Fruit fly (Drosophila melanogaster) whole organism, embryonic: ENCODE results near the gene CG14182.
A peak's percentile ranks its signal among the peaks of the same experiment; 100 is the strongest.

ENCODE experiments used
- ATbp ChIP-seq: fragments of 200-800 bp; sonication (Bioruptor generic); optimal IDR thresholded peaks from 2 replicates; lab custom pipeline; 2017; ENCODE audit warnings: missing biosample characterization, mild to moderate bottlenecking, missing genetic modification characterization, missing genetic modification reagents
- Awh ChIP-seq: fragments of 200-800 bp; sonication (Bioruptor generic); IDR thresholded peaks from 2 replicates; pipeline ENCODE4, ENCODE4 v1.3.6; 2022; ENCODE audit warnings: missing biosample characterization, missing genetic modification characterization
- CG10462 ChIP-seq: fragments of 200-800 bp; sonication (Bioruptor generic); optimal IDR thresholded peaks from 2 replicates; lab custom pipeline; 2016; ENCODE audit warnings: missing biosample characterization, missing genetic modification characterization
- CG11456 ChIP-seq: fragments of 200-800 bp; sonication (Bioruptor generic); IDR thresholded peaks from 3 replicates; pipeline ENCODE4 v1.3.6; 2022; ENCODE audit warnings: missing biosample characterization, missing genetic modification characterization
- CG12071 ChIP-seq: fragments of 200-800 bp; sonication (Bioruptor generic); optimal IDR thresholded peaks from 3 replicates; lab custom pipeline; 2018; ENCODE audit warnings: missing biosample characterization, mild to moderate bottlenecking, missing genetic modification characterization
- CG12219 ChIP-seq: fragments of 200-800 bp; sonication (Bioruptor generic); optimal IDR thresholded peaks from 3 replicates; lab custom pipeline; 2018; ENCODE audit warnings: missing biosample characterization, mild to moderate bottlenecking, missing genetic modification characterization
- CG12942 ChIP-seq: fragments of 200-800 bp; sonication (Bioruptor generic); optimal IDR thresholded peaks from 3 replicates; lab custom pipeline; 2016; ENCODE audit warnings: missing biosample characterization, missing genetic modification characterization
- CG14667 ChIP-seq: fragments of 200-800 bp; sonication (Bioruptor generic); IDR thresholded peaks from 2 replicates; pipeline ENCODE4 v1.3.6; 2022; ENCODE audit warnings: missing biosample characterization, missing genetic modification characterization
- CG16815 ChIP-seq: fragments of 200-800 bp; sonication (Bioruptor generic); optimal IDR thresholded peaks from 3 replicates; lab custom pipeline; 2017; ENCODE audit warnings: missing biosample characterization, mild to moderate bottlenecking, missing genetic modification characterization
- CG16863 ChIP-seq: fragments of 200-800 bp; sonication (Bioruptor generic); optimal IDR thresholded peaks from 3 replicates; lab custom pipeline; 2016; ENCODE audit warnings: missing biosample characterization, missing genetic modification characterization
- CG17361 ChIP-seq: fragments of 200-800 bp; sonication (Bioruptor generic); IDR thresholded peaks from 3 replicates; pipeline ENCODE4 v1.3.6; 2022; ENCODE audit warnings: missing biosample characterization, missing genetic modification characterization
- CG18476 ChIP-seq: fragments of 200-800 bp; sonication (Bioruptor generic); optimal IDR thresholded peaks from 2 replicates; lab custom pipeline; 2016; ENCODE audit warnings: missing biosample characterization, mild to moderate bottlenecking, missing genetic modification characterization
- CG18619 ChIP-seq: fragments of 200-800 bp; sonication (Bioruptor generic); optimal IDR thresholded peaks from 3 replicates; lab custom pipeline; 2017; ENCODE audit warnings: missing biosample characterization, mild to moderate bottlenecking, missing genetic modification characterization
- CG18764 ChIP-seq: fragments of 200-800 bp; sonication (Bioruptor generic); optimal IDR thresholded peaks from 3 replicates; lab custom pipeline; 2016; ENCODE audit warnings: missing biosample characterization, missing genetic modification characterization
- CG2116 ChIP-seq: fragments of 200-800 bp; sonication (Bioruptor generic); optimal IDR thresholded peaks from 3 replicates; lab custom pipeline; 2018; ENCODE audit warnings: missing biosample characterization, mild to moderate bottlenecking, missing genetic modification characterization
- CG31365 ChIP-seq: fragments of 200-800 bp; sonication (Bioruptor generic); optimal IDR thresholded peaks from 2 replicates; lab custom pipeline; 2018; ENCODE audit warnings: missing biosample characterization, mild to moderate bottlenecking, missing genetic modification characterization
- CG31441 ChIP-seq: fragments of 200-800 bp; sonication (Bioruptor generic); IDR thresholded peaks from 2 replicates; pipeline ENCODE4 v1.3.6; 2022; ENCODE audit warnings: missing biosample characterization, missing genetic modification characterization
- CG3407 ChIP-seq: fragments of 200-800 bp; sonication (Bioruptor generic); optimal IDR thresholded peaks from 2 replicates; lab custom pipeline; 2018; ENCODE audit warnings: missing biosample characterization, mild to moderate bottlenecking, missing genetic modification characterization
- CG4282 ChIP-seq: fragments of 200-800 bp; sonication (Bioruptor generic); optimal IDR thresholded peaks from 2 replicates; lab custom pipeline; 2016; ENCODE audit warnings: missing biosample characterization, missing genetic modification characterization
- CG43689 ChIP-seq: fragments of 200-800 bp; sonication (Bioruptor generic); IDR thresholded peaks from 2 replicates; pipeline ENCODE4 v1.3.6; 2022; ENCODE audit warnings: missing biosample characterization, missing genetic modification characterization
- CG5953 ChIP-seq: fragments of 200-800 bp; sonication (Bioruptor generic); IDR thresholded peaks from 2 replicates; pipeline ENCODE4 v1.3.6; 2022; ENCODE audit warnings: missing biosample characterization, missing genetic modification characterization
- CG6254 ChIP-seq: fragments of 200-800 bp; sonication (Bioruptor generic); optimal IDR thresholded peaks from 3 replicates; lab custom pipeline; 2017; ENCODE audit warnings: mild to moderate bottlenecking, missing biosample characterization, missing genetic modification reagents, missing genetic modification characterization
- CG7271 ChIP-seq: fragments of 200-800 bp; sonication (Bioruptor generic); optimal IDR thresholded peaks from 2 replicates; lab custom pipeline; 2018; ENCODE audit warnings: missing biosample characterization, mild to moderate bottlenecking, missing genetic modification characterization, moderate library complexity
- CG7839 ChIP-seq: fragments of 200-800 bp; sonication (Bioruptor generic); optimal IDR thresholded peaks from 3 replicates; lab custom pipeline; 2018; ENCODE audit warnings: missing biosample characterization, mild to moderate bottlenecking, missing genetic modification characterization, moderate library complexity
- CG8281 ChIP-seq: fragments of 200-800 bp; sonication (Bioruptor generic); optimal IDR thresholded peaks from 2 replicates; lab custom pipeline; 2018; ENCODE audit warnings: missing biosample characterization, mild to moderate bottlenecking, missing genetic modification characterization, moderate library complexity
- CG8924 ChIP-seq: fragments of 200-800 bp; optimal IDR thresholded peaks from 3 replicates; lab custom pipeline; 2019; ENCODE audit warnings: missing biosample characterization, mild to moderate bottlenecking, missing genetic modification characterization, moderate library complexity
- CG9797 ChIP-seq: fragments of 200-800 bp; sonication (Bioruptor generic); optimal IDR thresholded peaks from 3 replicates; lab custom pipeline; 2018; ENCODE audit warnings: missing biosample characterization, mild to moderate bottlenecking, missing genetic modification characterization
- CG9817 ChIP-seq: fragments of 200-800 bp; sonication (Bioruptor generic); optimal IDR thresholded peaks from 2 replicates; lab custom pipeline; 2018; ENCODE audit warnings: missing biosample characterization, mild to moderate bottlenecking, missing genetic modification characterization, moderate library complexity
- CG9932 ChIP-seq: fragments of 200-800 bp; sonication (Bioruptor generic); IDR thresholded peaks from 2 replicates; pipeline ENCODE4 v1.3.6; 2022; ENCODE audit warnings: missing biosample characterization, missing genetic modification characterization
- Doc3 ChIP-seq: fragments of 200-800 bp; sonication (Bioruptor generic); IDR thresholded peaks from 3 replicates; pipeline ENCODE4 v1.3.6; 2022; ENCODE audit warnings: missing biosample characterization, missing genetic modification characterization; ENCODE audit not compliant: partially characterized antibody
- H15 ChIP-seq: fragments of 200-800 bp; sonication (Bioruptor generic); IDR thresholded peaks from 3 replicates; pipeline ENCODE4 v1.3.6; 2022; ENCODE audit warnings: missing biosample characterization, missing genetic modification characterization
- Meics ChIP-seq: fragments of 200-800 bp; sonication (Bioruptor generic); optimal IDR thresholded peaks from 2 replicates; lab custom pipeline; 2017; ENCODE audit warnings: missing biosample characterization, mild to moderate bottlenecking, missing genetic modification characterization
- Nf-YB ChIP-seq: fragments of 200-800 bp; sonication (Bioruptor generic); optimal IDR thresholded peaks from 3 replicates; lab custom pipeline; 2019; ENCODE audit warnings: missing biosample characterization, mild to moderate bottlenecking, missing genetic modification characterization, moderate library complexity
- Spps ChIP-seq: fragments of 200-800 bp; sonication (Bioruptor generic); optimal IDR thresholded peaks from 2 replicates; lab custom pipeline; 2018; ENCODE audit warnings: missing biosample characterization, mild to moderate bottlenecking, missing genetic modification characterization
- az2 ChIP-seq: fragments of 200-800 bp; sonication (Bioruptor generic); optimal IDR thresholded peaks from 3 replicates; lab custom pipeline; 2016; ENCODE audit warnings: missing biosample characterization, missing genetic modification characterization
- bcd ChIP-seq: fragments of 200-800 bp; sonication (Bioruptor generic); optimal IDR thresholded peaks from 2 replicates; lab custom pipeline; 2017; ENCODE audit warnings: missing biosample characterization, mild to moderate bottlenecking, missing genetic modification characterization
- chm ChIP-seq: fragments of 200-800 bp; sonication (Bioruptor generic); IDR thresholded peaks from 2 replicates; pipeline ENCODE4 v1.3.6; 2022; ENCODE audit warnings: missing biosample characterization, missing genetic modification characterization
- disco-r ChIP-seq: fragments of 200-800 bp; sonication (Bioruptor generic); optimal IDR thresholded peaks from 2 replicates; lab custom pipeline; 2016; ENCODE audit warnings: missing biosample characterization, missing genetic modification characterization
- dpn ChIP-seq, 2 experiments: fragments of 200-800 bp; sonication (Bioruptor generic); optimal IDR thresholded peaks; 3 replicates each; lab custom pipeline; 2016; ENCODE audit warnings: missing biosample characterization in 2 of 2, missing genetic modification characterization in 2 of 2
- ems ChIP-seq: fragments of 200-800 bp; sonication (Bioruptor generic); optimal IDR thresholded peaks from 3 replicates; lab custom pipeline; 2016; ENCODE audit warnings: missing biosample characterization, missing genetic modification characterization
- exex ChIP-seq: fragments of 200-800 bp; sonication (Bioruptor generic); optimal IDR thresholded peaks from 4 replicates; lab custom pipeline; 2018; ENCODE audit warnings: missing biosample characterization, mild to moderate bottlenecking, missing genetic modification characterization, moderate library complexity
- hkb ChIP-seq, 2 experiments: fragments of 200-800 bp in 1 of 2; fragments of >200 bp in 1 of 2; sonication (Bioruptor generic) in 1 of 2; IDR thresholded peaks in 1 of 2; optimal IDR thresholded peaks in 1 of 2; 2 replicates each; pipeline versions ENCODE4 v1.3.6 to Lab custom; 2017 to 2022; ENCODE audit warnings: missing biosample characterization in 1 of 2, missing genetic modification characterization in 1 of 2
- jing ChIP-seq: fragments of 200-800 bp; sonication (Bioruptor generic); optimal IDR thresholded peaks from 2 replicates; lab custom pipeline; 2018; ENCODE audit warnings: missing biosample characterization, mild to moderate bottlenecking, missing genetic modification characterization
- kah ChIP-seq: fragments of 200-800 bp; sonication (Bioruptor generic); optimal IDR thresholded peaks from 2 replicates; lab custom pipeline; 2018; ENCODE audit warnings: missing biosample characterization, mild to moderate bottlenecking, missing genetic modification characterization
- maf-S ChIP-seq: fragments of 200-800 bp; sonication (Bioruptor generic); optimal IDR thresholded peaks from 2 replicates; lab custom pipeline; 2016; ENCODE audit warnings: missing biosample characterization, missing genetic modification characterization
- nerfin-1 ChIP-seq: fragments of 200-800 bp; sonication (Bioruptor generic); optimal IDR thresholded peaks from 3 replicates; lab custom pipeline; 2019; ENCODE audit warnings: missing biosample characterization, mild to moderate bottlenecking, missing genetic modification characterization, moderate library complexity
- nerfin-2 ChIP-seq: fragments of 200-800 bp; sonication (Bioruptor generic); IDR thresholded peaks from 2 replicates; pipeline ENCODE4 v1.3.6; 2022; ENCODE audit warnings: missing biosample characterization, missing genetic modification characterization; ENCODE audit not compliant: partially characterized antibody
- pho ChIP-seq: fragments of 200-800 bp; sonication (Bioruptor generic); optimal IDR thresholded peaks from 2 replicates; lab custom pipeline; 2016; ENCODE audit warnings: missing biosample characterization, missing genetic modification characterization
- slou ChIP-seq: fragments of 200-800 bp; sonication (Bioruptor generic); optimal IDR thresholded peaks from 3 replicates; lab custom pipeline; 2016; ENCODE audit warnings: missing biosample characterization, missing genetic modification characterization
- tup ChIP-seq: fragments of 200-800 bp; sonication (Bioruptor generic); optimal IDR thresholded peaks from 2 replicates; lab custom pipeline; 2016; ENCODE audit warnings: missing biosample characterization, mild to moderate bottlenecking, missing genetic modification characterization, moderate library complexity
- vnd ChIP-seq: fragments of 200-800 bp; sonication (Bioruptor generic); IDR thresholded peaks from 3 replicates; pipeline ENCODE4 v1.3.6; 2022; ENCODE audit warnings: missing biosample characterization, missing genetic modification characterization; ENCODE audit not compliant: partially characterized antibody

The CG14182 gene

dm6 chr3L:19932917-19933316, 46.7 kb downstream of the CG14182 start (continued):
- no peak for TF ChIP-seq CG17361 (GFP tag; lab: Robert Waterston, UW)
- peak; percentile 52 for TF ChIP-seq CG6254 (GFP tag; lab: Kevin White, UChicago)
- no peak for TF ChIP-seq H15 (GFP tag; lab: Robert Waterston, UW)
- no peak for TF ChIP-seq nerfin-2 (GFP tag; lab: Robert Waterston, UW)
- TF ChIP-seq ems: peak; percentile 24
- TF ChIP-seq CG9817 (tag; lab: Kevin White, UChicago): no peak
- peak; percentile 48; the same call in 1 of the 2 replicates for TF ChIP-seq Awh (GFP tag; lab: Robert Waterston, UW)
- TF ChIP-seq dpn (GFP tag; optimal IDR thresholded peaks at IDR 0.05; lab: Kevin White, UChicago): peak; percentile 21 to 41
- peak; percentile 14 for TF ChIP-seq CG7839 (tag; lab: Kevin White, UChicago)
- no peak for TF ChIP-seq CG10462 (GFP tag; lab: Kevin White, UChicago)
- peak; percentile 61; the same call in 1 of the 2 replicates for TF ChIP-seq chm
- no peak for TF ChIP-seq tup (GFP tag; lab: Kevin White, UChicago)
- no peak for TF ChIP-seq disco-r (GFP tag; lab: Kevin White, UChicago)
- no peak for TF ChIP-seq bcd
- no peak for TF ChIP-seq CG14667 (GFP tag; lab: Robert Waterston, UW)
- no peak for TF ChIP-seq CG3407 (GFP tag; lab: Kevin White, UChicago)
- TF ChIP-seq CG8924 (tag; lab: Kevin White, UChicago): no peak
- no peak for TF ChIP-seq CG18476
- TF ChIP-seq kah (GFP tag; lab: Kevin White, UChicago): peak; percentile 29
- peak; percentile 85 for TF ChIP-seq CG12071
- TF ChIP-seq CG4282: no peak
- TF ChIP-seq CG8281: peak; percentile 25
- peak; percentile 19 for TF ChIP-seq CG18764 (GFP tag; lab: Kevin White, UChicago)
- TF ChIP-seq CG43689: no peak
- peak; percentile 51 for TF ChIP-seq CG12219
- TF ChIP-seq CG31441: peak; percentile 14; the same call in 1 of the 2 replicates
- TF ChIP-seq CG31365: peak; percentile 45
- TF ChIP-seq nerfin-1 (tag; lab: Kevin White, UChicago): peak; percentile 27
- no peak for TF ChIP-seq CG16815 (GFP tag; lab: Kevin White, UChicago)
- TF ChIP-seq slou (GFP tag; lab: Kevin White, UChicago): no peak
- TF ChIP-seq jing: no peak
- no peak for TF ChIP-seq Spps (tag; lab: Kevin White, UChicago)
- TF ChIP-seq exex (tag; lab: Kevin White, UChicago): peak; percentile 49
- no peak for TF ChIP-seq CG7271 (tag; lab: Kevin White, UChicago)
- peak; percentile 11 for TF ChIP-seq CG18619
- TF ChIP-seq CG2116: no peak
- no peak for TF ChIP-seq az2 (GFP tag; lab: Kevin White, UChicago)
- TF ChIP-seq ATbp: peak; percentile 66
- no peak for TF ChIP-seq CG9797 (GFP tag; lab: Kevin White, UChicago)
- no peak for TF ChIP-seq CG11456 (GFP tag; lab: Robert Waterston, UW)
- peak; percentile 45 for TF ChIP-seq Meics (GFP tag; lab: Kevin White, UChicago)
- TF ChIP-seq pho (GFP tag; lab: Kevin White, UChicago): no peak
- no peak for TF ChIP-seq vnd (GFP tag; lab: Robert Waterston, UW)
- no peak for TF ChIP-seq Doc3
- TF ChIP-seq maf-S (GFP tag; lab: Kevin White, UChicago): no peak
- no peak for TF ChIP-seq CG16863
- TF ChIP-seq CG9932 (GFP tag; lab: Robert Waterston, UW): no peak
- TF ChIP-seq CG12942: peak; percentile 4
- no peak for TF ChIP-seq hkb (optimal IDR thresholded peaks at IDR 0.05; lab: Kevin White, UChicago)
- TF ChIP-seq hkb (GFP tag; IDR thresholded peaks at IDR 0.05; lab: Robert Waterston, UW): peak; percentile 78
- TF ChIP-seq CG5953: no peak
- TF ChIP-seq Nf-YB (GFP tag; lab: Kevin White, UChicago): no peak
